Fruit fly (Drosophila melanogaster) whole organism, embryonic: ENCODE data around the gene Tbc1d22.

Experiments used
- CG10147 ChIP-seq: fragments of 200-800 bp; sonication (Bioruptor generic); optimal IDR thresholded peaks from 2 replicates; lab custom pipeline; 2019; ENCODE audit warnings: missing biosample characterization, mild to moderate bottlenecking, missing genetic modification characterization, moderate library complexity
- CG10274 ChIP-seq: fragments of 200-800 bp; sonication (Bioruptor generic); optimal IDR thresholded peaks from 3 replicates; lab custom pipeline; 2017; ENCODE audit warnings: missing biosample characterization, mild to moderate bottlenecking, missing genetic modification characterization
- CG10366 ChIP-seq: fragments of 200-800 bp; sonication (Bioruptor generic); IDR thresholded peaks from 2 replicates; pipeline ENCODE4 v1.3.6; 2022; ENCODE audit warnings: missing biosample characterization, missing genetic modification characterization
- CG11085 ChIP-seq: fragments of 200-800 bp; sonication (Bioruptor generic); IDR thresholded peaks from 2 replicates; pipeline ENCODE4 v1.3.6; 2022; ENCODE audit warnings: missing biosample characterization, missing genetic modification characterization
- CG11723 ChIP-seq: fragments of 200-800 bp; sonication (Bioruptor generic); optimal IDR thresholded peaks from 2 replicates; lab custom pipeline; 2017; ENCODE audit warnings: missing biosample characterization, mild to moderate bottlenecking, missing genetic modification characterization
- CG12071 ChIP-seq: fragments of 200-800 bp; sonication (Bioruptor generic); optimal IDR thresholded peaks from 3 replicates; lab custom pipeline; 2018; ENCODE audit warnings: missing biosample characterization, mild to moderate bottlenecking, missing genetic modification characterization
- CG12942 ChIP-seq: fragments of 200-800 bp; sonication (Bioruptor generic); optimal IDR thresholded peaks from 3 replicates; lab custom pipeline; 2016; ENCODE audit warnings: missing biosample characterization, missing genetic modification characterization
- CG15073 ChIP-seq: fragments of 200-800 bp; sonication (Bioruptor generic); optimal IDR thresholded peaks from 2 replicates; lab custom pipeline; 2016; ENCODE audit warnings: missing biosample characterization, missing genetic modification characterization
- CG17361 ChIP-seq: fragments of 200-800 bp; sonication (Bioruptor generic); IDR thresholded peaks from 3 replicates; pipeline ENCODE4 v1.3.6; 2022; ENCODE audit warnings: missing biosample characterization, missing genetic modification characterization
- CG17802 ChIP-seq: fragments of 200-800 bp; sonication (Bioruptor generic); optimal IDR thresholded peaks from 2 replicates; lab custom pipeline; 2018; ENCODE audit warnings: missing biosample characterization, mild to moderate bottlenecking, missing genetic modification characterization, moderate library complexity
- CG2129 ChIP-seq: fragments of 200-800 bp; sonication (Bioruptor generic); IDR thresholded peaks from 2 replicates; pipeline ENCODE4 v1.3.6; 2022; ENCODE audit warnings: missing biosample characterization, missing genetic modification characterization; ENCODE audit not compliant: partially characterized antibody
- CG34224 ChIP-seq: fragments of 200-800 bp; sonication (Bioruptor generic); IDR thresholded peaks from 3 replicates; pipeline ENCODE4 v1.3.6; 2022; ENCODE audit warnings: missing biosample characterization, missing genetic modification characterization; ENCODE audit not compliant: partially characterized antibody
- CG42726 ChIP-seq: fragments of 200-800 bp; sonication (Bioruptor generic); IDR thresholded peaks from 2 replicates; pipeline ENCODE4 v1.3.6; 2022; ENCODE audit warnings: missing biosample characterization, missing genetic modification characterization; ENCODE audit not compliant: partially characterized antibody
- CG4820 ChIP-seq: fragments of 200-800 bp; sonication (Bioruptor generic); optimal IDR thresholded peaks from 3 replicates; lab custom pipeline; 2016; ENCODE audit warnings: missing biosample characterization, missing genetic modification characterization
- CG5245 ChIP-seq: fragments of 200-800 bp; sonication (Bioruptor generic); optimal IDR thresholded peaks from 3 replicates; lab custom pipeline; 2016; ENCODE audit warnings: missing biosample characterization, missing genetic modification characterization
- CG6854 ChIP-seq: fragments of 200-800 bp; sonication (Bioruptor generic); optimal IDR thresholded peaks from 3 replicates; lab custom pipeline; 2017; ENCODE audit warnings: missing biosample characterization, mild to moderate bottlenecking, missing genetic modification characterization
- CG8765 ChIP-seq: fragments of 200-800 bp; sonication (Bioruptor generic); IDR thresholded peaks from 2 replicates; pipeline ENCODE4 v1.3.6; 2022; ENCODE audit warnings: missing biosample characterization, missing genetic modification characterization
- CG8924 ChIP-seq: fragments of 200-800 bp; optimal IDR thresholded peaks from 3 replicates; lab custom pipeline; 2019; ENCODE audit warnings: missing biosample characterization, mild to moderate bottlenecking, missing genetic modification characterization, moderate library complexity
- CG9437 ChIP-seq: fragments of 200-800 bp; sonication (Bioruptor generic); optimal IDR thresholded peaks from 2 replicates; lab custom pipeline; 2018; ENCODE audit warnings: missing biosample characterization, mild to moderate bottlenecking, missing genetic modification characterization
- CTCF ChIP-seq: fragments of 200-800 bp; sonication (Bioruptor generic); optimal IDR thresholded peaks from 2 replicates; lab custom pipeline; 2017; ENCODE audit warnings: missing biosample characterization, mild to moderate bottlenecking, missing genetic modification characterization, moderate library complexity
- D19B ChIP-seq: fragments of 200-800 bp; sonication (Bioruptor generic); optimal IDR thresholded peaks from 2 replicates; lab custom pipeline; 2017; ENCODE audit warnings: missing biosample characterization, mild to moderate bottlenecking, missing genetic modification characterization
- Doc3 ChIP-seq: fragments of 200-800 bp; sonication (Bioruptor generic); IDR thresholded peaks from 3 replicates; pipeline ENCODE4 v1.3.6; 2022; ENCODE audit warnings: missing biosample characterization, missing genetic modification characterization; ENCODE audit not compliant: partially characterized antibody
- Dref ChIP-seq: fragments of 200-800 bp; sonication (Bioruptor generic); IDR thresholded peaks from 2 replicates; pipeline ENCODE4 v1.3.6; 2022; ENCODE audit warnings: missing biosample characterization, missing genetic modification characterization
- Ets97D ChIP-seq: fragments of 200-800 bp; sonication (Bioruptor generic); optimal IDR thresholded peaks from 3 replicates; lab custom pipeline; 2016; ENCODE audit warnings: missing biosample characterization, missing genetic modification characterization
- HLH4C ChIP-seq: fragments of 200-800 bp; sonication (Bioruptor generic); IDR thresholded peaks from 3 replicates; pipeline ENCODE4 v1.3.6; 2022; ENCODE audit warnings: missing biosample characterization, missing genetic modification characterization; ENCODE audit not compliant: partially characterized antibody
- Hey ChIP-seq: fragments of 200-800 bp; sonication (Bioruptor generic); optimal IDR thresholded peaks from 3 replicates; lab custom pipeline; 2018; ENCODE audit warnings: missing biosample characterization, mild to moderate bottlenecking, missing genetic modification characterization
- Lhr ChIP-seq: fragments of 200-800 bp; sonication (Bioruptor generic); optimal IDR thresholded peaks from 3 replicates; lab custom pipeline; 2017; ENCODE audit warnings: mild to moderate bottlenecking, missing biosample characterization, missing genetic modification reagents, missing genetic modification characterization
- Mrtf ChIP-seq: fragments of 200-800 bp; sonication (Bioruptor generic); IDR thresholded peaks from 3 replicates; pipeline ENCODE4 v1.3.6; 2022; ENCODE audit warnings: missing biosample characterization, missing genetic modification characterization
- Spps ChIP-seq: fragments of 200-800 bp; sonication (Bioruptor generic); optimal IDR thresholded peaks from 2 replicates; lab custom pipeline; 2018; ENCODE audit warnings: missing biosample characterization, mild to moderate bottlenecking, missing genetic modification characterization
- cas ChIP-seq: fragments of 200-800 bp; sonication (Bioruptor generic); IDR thresholded peaks from 2 replicates; pipeline ENCODE4 v1.3.6; 2022; ENCODE audit warnings: missing biosample characterization, missing genetic modification characterization
- cg ChIP-seq: fragments of 200-800 bp; sonication (Bioruptor generic); optimal IDR thresholded peaks from 3 replicates; lab custom pipeline; 2019; ENCODE audit warnings: missing biosample characterization, mild to moderate bottlenecking, missing genetic modification characterization, moderate library complexity
- dpn ChIP-seq, 2 experiments: fragments of 200-800 bp; sonication (Bioruptor generic); optimal IDR thresholded peaks; 3 replicates each; lab custom pipeline; 2016; ENCODE audit warnings: missing biosample characterization in 2 of 2, missing genetic modification characterization in 2 of 2
- emc ChIP-seq: fragments of 200-800 bp; sonication (Bioruptor generic); optimal IDR thresholded peaks from 2 replicates; lab custom pipeline; 2016; ENCODE audit warnings: missing biosample characterization, missing genetic modification characterization
- eve ChIP-seq, 2 experiments: fragments of >200 bp; optimal IDR thresholded peaks; 2 replicates each; lab custom pipeline; 2017; ENCODE audit warnings: missing biosample characterization in 2 of 2, missing genetic modification characterization in 2 of 2
- eyg ChIP-seq: fragments of 200-800 bp; sonication (Bioruptor generic); optimal IDR thresholded peaks from 3 replicates; lab custom pipeline; 2016; ENCODE audit warnings: missing biosample characterization, missing genetic modification characterization
- fd96Cb ChIP-seq: fragments of 200-800 bp; sonication (Bioruptor generic); optimal IDR thresholded peaks from 2 replicates; lab custom pipeline; 2018; ENCODE audit warnings: missing biosample characterization, mild to moderate bottlenecking, missing genetic modification characterization, moderate library complexity
- gce ChIP-seq: fragments of 200-800 bp; sonication (Bioruptor generic); IDR thresholded peaks from 3 replicates; pipeline ENCODE4 v1.3.6; 2022; ENCODE audit warnings: missing biosample characterization, missing genetic modification characterization
- hbn ChIP-seq: fragments of 200-800 bp; sonication (Bioruptor generic); IDR thresholded peaks from 2 replicates; pipeline ENCODE4 v1.3.6; 2022; ENCODE audit warnings: missing biosample characterization, missing genetic modification characterization; ENCODE audit not compliant: partially characterized antibody
- hkb ChIP-seq, 2 experiments: fragments of 200-800 bp in 1 of 2; fragments of >200 bp in 1 of 2; sonication (Bioruptor generic) in 1 of 2; IDR thresholded peaks in 1 of 2; optimal IDR thresholded peaks in 1 of 2; 2 replicates each; pipeline versions ENCODE4 v1.3.6 to Lab custom; 2017 to 2022; ENCODE audit warnings: missing biosample characterization in 1 of 2, missing genetic modification characterization in 1 of 2
- jing ChIP-seq: fragments of 200-800 bp; sonication (Bioruptor generic); optimal IDR thresholded peaks from 2 replicates; lab custom pipeline; 2018; ENCODE audit warnings: missing biosample characterization, mild to moderate bottlenecking, missing genetic modification characterization
- jumu ChIP-seq: fragments of 200-800 bp; sonication (Bioruptor generic); optimal IDR thresholded peaks from 3 replicates; lab custom pipeline; 2016; ENCODE audit warnings: missing biosample characterization, missing genetic modification characterization
- klu ChIP-seq: fragments of 200-800 bp; sonication (Bioruptor generic); IDR thresholded peaks from 2 replicates; pipeline ENCODE4 v1.3.6; 2022; ENCODE audit warnings: missing biosample characterization, missing genetic modification characterization
- nom ChIP-seq: fragments of 200-800 bp; sonication (Bioruptor generic); optimal IDR thresholded peaks from 2 replicates; lab custom pipeline; 2017; ENCODE audit warnings: missing biosample characterization, missing genetic modification characterization, mild to moderate bottlenecking, moderate library complexity, missing genetic modification reagents
- pros ChIP-seq: fragments of 200-800 bp; sonication (Bioruptor generic); optimal IDR thresholded peaks from 3 replicates; lab custom pipeline; 2019; ENCODE audit warnings: missing biosample characterization, mild to moderate bottlenecking, missing genetic modification characterization, moderate library complexity
- sc ChIP-seq, 3 experiments: fragments of >200 bp in 2 of 3; fragments of 200-800 bp in 1 of 3; sonication (Bioruptor generic) in 1 of 3; optimal IDR thresholded peaks; 2 replicates in 2 of 3; 3 replicates in 1 of 3; lab custom pipeline; 2017; ENCODE audit warnings: mild to moderate bottlenecking in 1 of 3, missing biosample characterization in 1 of 3, missing genetic modification characterization in 1 of 3, missing genetic modification reagents in 1 of 3
- sens ChIP-seq: fragments of 200-800 bp; sonication (Bioruptor generic); peaks from one replicate; lab custom pipeline; 2016; ENCODE audit warnings: missing biosample characterization, missing genetic modification characterization
- sr ChIP-seq: fragments of 200-800 bp; sonication (Bioruptor generic); IDR thresholded peaks from 3 replicates; pipeline ENCODE4 v1.3.6; 2022; ENCODE audit warnings: missing biosample characterization, missing genetic modification characterization
- tio ChIP-seq: fragments of 200-800 bp; sonication (Bioruptor generic); optimal IDR thresholded peaks from 2 replicates; lab custom pipeline; 2017; ENCODE audit warnings: missing biosample characterization, missing genetic modification characterization, inconsistent platforms
- trem ChIP-seq: fragments of 200-800 bp; optimal IDR thresholded peaks from 3 replicates; lab custom pipeline; 2019; ENCODE audit warnings: missing biosample characterization, mild to moderate bottlenecking, missing genetic modification characterization, moderate library complexity
- zfh2 ChIP-seq: fragments of 200-800 bp; sonication (Bioruptor generic); optimal IDR thresholded peaks from 2 replicates; lab custom pipeline; 2016; ENCODE audit warnings: missing biosample characterization, missing genetic modification characterization

Gene Tbc1d22

DNA sequence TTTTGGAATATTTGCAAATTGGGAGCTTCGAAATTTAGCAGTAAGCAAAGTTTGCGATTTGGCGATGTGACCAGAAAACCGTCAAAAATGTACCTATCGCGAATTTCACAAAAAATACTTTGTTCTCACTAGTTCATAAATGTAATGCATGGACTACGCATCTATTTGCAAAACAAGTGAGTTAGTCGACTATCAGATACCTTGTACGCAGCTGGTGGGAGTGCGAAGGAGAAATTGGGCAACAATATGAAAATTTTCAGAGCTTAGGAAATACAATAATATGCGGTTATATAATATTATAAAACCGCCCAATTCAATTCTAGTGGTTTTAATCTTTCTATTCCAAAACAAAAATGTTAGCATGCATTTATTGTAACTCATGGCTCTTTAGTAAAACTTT is 16.8 kb downstream of the Tbc1d22 start, which contains the start of gene Bdbt (continued):
- peak; percentile 40 for TF ChIP-seq Lhr
- no peak for TF ChIP-seq Doc3
- peak; percentile 94 for TF ChIP-seq D19B
- TF ChIP-seq sens = peak; percentile 77
- no peak for TF ChIP-seq CG9437 (GFP tag; lab: Kevin White, UChicago)
- no peak for TF ChIP-seq Hey (tag; lab: Kevin White, UChicago)
- TF ChIP-seq HLH4C (GFP tag; lab: Robert Waterston, UW) = peak; percentile 98
- no peak for TF ChIP-seq CG17361 (GFP tag; lab: Robert Waterston, UW)
- TF ChIP-seq CG8765 (GFP tag; lab: Robert Waterston, UW) = no peak
- TF ChIP-seq Mrtf (GFP tag; lab: Robert Waterston, UW) = no peak
- TF ChIP-seq fd96Cb (tag; lab: Kevin White, UChicago) = peak; percentile 21
- no peak for TF ChIP-seq klu
- TF ChIP-seq CG4820 (GFP tag; lab: Kevin White, UChicago) = no peak
- TF ChIP-seq Spps (tag; lab: Kevin White, UChicago) = no peak
- no peak for TF ChIP-seq trem (tag; lab: Kevin White, UChicago)
- TF ChIP-seq CG12942 (GFP tag; lab: Kevin White, UChicago) = no peak
- TF ChIP-seq Ets97D = peak; percentile 52
- no peak for TF ChIP-seq CG6854 (GFP tag; lab: Kevin White, UChicago)
- peak; percentile 62 for TF ChIP-seq zfh2 (GFP tag; lab: Kevin White, UChicago)
- TF ChIP-seq pros = no peak
- no peak for TF ChIP-seq CG17802 (tag; lab: Kevin White, UChicago)
- peak; percentile 50 to 56 for TF ChIP-seq dpn (GFP tag; optimal IDR thresholded peaks at IDR 0.05; lab: Kevin White, UChicago)
- 0 out of 2 replicates have a peak, but pooled peaks have one; percentile 22 for TF ChIP-seq hbn (GFP tag; lab: Robert Waterston, UW)
- TF ChIP-seq CG12071 (GFP tag; lab: Kevin White, UChicago) = no peak
- TF ChIP-seq eyg (GFP tag; lab: Kevin White, UChicago) = no peak
- TF ChIP-seq CG34224 (GFP tag; lab: Robert Waterston, UW) = peak; percentile 74
- no peak for TF ChIP-seq cg (GFP tag; lab: Kevin White, UChicago)
- no peak for TF ChIP-seq sr
- no peak for TF ChIP-seq cas
- TF ChIP-seq jumu = no peak
- TF ChIP-seq CG15073 (GFP tag; lab: Kevin White, UChicago) = no peak
- TF ChIP-seq CG11723 (GFP tag; lab: Kevin White, UChicago) = no peak
- TF ChIP-seq sc (optimal IDR thresholded peaks at IDR 0.05; lab: Kevin White, UChicago) = no peak
- TF ChIP-seq sc (GFP tag; optimal IDR thresholded peaks at IDR 0.05; lab: Kevin White, UChicago) = no peak
- TF ChIP-seq hkb (optimal IDR thresholded peaks at IDR 0.05; lab: Kevin White, UChicago) = no peak
- peak; percentile 36; the same call in 1 of the 2 replicates for TF ChIP-seq hkb (GFP tag; IDR thresholded peaks at IDR 0.05; lab: Robert Waterston, UW)
- TF ChIP-seq nom (GFP tag; lab: Kevin White, UChicago) = no peak
- no peak for TF ChIP-seq eve (GFP tag; optimal IDR thresholded peaks at IDR 0.05; lab: Kevin White, UChicago)
- TF ChIP-seq CG42726 (GFP tag; lab: Robert Waterston, UW) = 0 out of 2 replicates have a peak, but pooled peaks have one; percentile 24
- TF ChIP-seq CG11085 (GFP tag; lab: Robert Waterston, UW) = no peak
- no peak for TF ChIP-seq CG10274
- no peak for TF ChIP-seq CTCF (GFP tag; lab: Kevin White, UChicago)
- no peak for TF ChIP-seq gce
- no peak for TF ChIP-seq CG5245
- no peak for TF ChIP-seq emc
- TF ChIP-seq tio (GFP tag; lab: Kevin White, UChicago) = no peak
- no peak for TF ChIP-seq jing (GFP tag; lab: Kevin White, UChicago)
- no peak; the same call in 1 of the 2 replicates for TF ChIP-seq CG10366 (GFP tag; lab: Robert Waterston, UW)
- TF ChIP-seq CG2129 (GFP tag; lab: Robert Waterston, UW) = no peak
- peak; percentile 9; the same call in 1 of the 2 replicates for TF ChIP-seq Dref (GFP tag; lab: Robert Waterston, UW)
- no peak for TF ChIP-seq CG8924 (tag; lab: Kevin White, UChicago)
- TF ChIP-seq CG10147 (GFP tag; lab: Kevin White, UChicago) = no peak
